Fruit fly (Drosophila melanogaster) whole organism, pupa: Measurements from ENCODE around the gene p130CAS.

Experiments used
- CG10348 ChIP-seq: fragments of 200-800 bp; sonication (Bioruptor generic); IDR thresholded peaks from 2 replicates; pipeline ENCODE4 v1.3.6; 2022; ENCODE audit warnings: missing biosample characterization, missing genetic modification characterization
- CG12605 ChIP-seq: fragments of 200-800 bp; sonication (Bioruptor generic); IDR thresholded peaks from 2 replicates; pipeline ENCODE4 v1.3.6; 2022; ENCODE audit warnings: missing biosample characterization, missing genetic modification characterization
- CG13204 ChIP-seq: fragments of 200-800 bp; sonication (Bioruptor generic); optimal IDR thresholded peaks from 2 replicates; lab custom pipeline; 2018; ENCODE audit warnings: missing biosample characterization, mild to moderate bottlenecking, missing genetic modification characterization, moderate library complexity
- CG14655 ChIP-seq: fragments of 200-800 bp; sonication (Bioruptor generic); optimal IDR thresholded peaks from 3 replicates; lab custom pipeline; 2017; ENCODE audit warnings: mild to moderate bottlenecking, missing biosample characterization, missing genetic modification reagents, missing genetic modification characterization
- CG15710 ChIP-seq: fragments of 200-800 bp; sonication (Bioruptor generic); optimal IDR thresholded peaks from 2 replicates; lab custom pipeline; 2018; ENCODE audit warnings: missing biosample characterization, mild to moderate bottlenecking, missing genetic modification characterization, moderate library complexity
- CG17806 ChIP-seq: fragments of 200-800 bp; sonication (Bioruptor generic); optimal IDR thresholded peaks from 2 replicates; lab custom pipeline; 2018; ENCODE audit warnings: missing biosample characterization, mild to moderate bottlenecking, missing genetic modification characterization, moderate library complexity
- CG32121 ChIP-seq: fragments of 200-800 bp; sonication (Bioruptor generic); IDR thresholded peaks from 2 replicates; pipeline ENCODE4 v1.3.6; 2022; ENCODE audit warnings: missing biosample characterization, missing genetic modification characterization
- CG34367 ChIP-seq: fragments of 200-800 bp; sonication (Bioruptor generic); optimal IDR thresholded peaks from 2 replicates; lab custom pipeline; 2018; ENCODE audit warnings: missing biosample characterization, mild to moderate bottlenecking, missing genetic modification characterization
- CG4496 ChIP-seq: fragments of 200-800 bp; sonication (Bioruptor generic); IDR thresholded peaks from 3 replicates; pipeline ENCODE4 v1.3.6; 2022; ENCODE audit warnings: missing biosample characterization, missing genetic modification characterization
- CG8159 ChIP-seq: fragments of 200-800 bp; sonication (Bioruptor generic); optimal IDR thresholded peaks from 3 replicates; lab custom pipeline; 2018; ENCODE audit warnings: missing biosample characterization, mild to moderate bottlenecking, missing genetic modification characterization, moderate library complexity
- CG8301 ChIP-seq: fragments of 200-800 bp; sonication (Bioruptor generic); optimal IDR thresholded peaks from 2 replicates; lab custom pipeline; 2018; ENCODE audit warnings: missing biosample characterization, mild to moderate bottlenecking, missing genetic modification characterization
- CG9948 ChIP-seq: fragments of 200-800 bp; sonication (Bioruptor generic); optimal IDR thresholded peaks from 2 replicates; lab custom pipeline; 2018; ENCODE audit warnings: missing biosample characterization, mild to moderate bottlenecking, missing genetic modification characterization, moderate library complexity
- D1 ChIP-seq: fragments of 200-800 bp; sonication (Bioruptor generic); optimal IDR thresholded peaks from 2 replicates; lab custom pipeline; 2018; ENCODE audit warnings: missing biosample characterization, mild to moderate bottlenecking, missing genetic modification characterization, moderate library complexity
- EcR ChIP-seq: fragments of 200-800 bp; sonication (Bioruptor generic); optimal IDR thresholded peaks from 3 replicates; lab custom pipeline; 2019; ENCODE audit warnings: missing biosample characterization, missing genetic modification characterization, mild to moderate bottlenecking, moderate library complexity, missing genetic modification reagents
- Ets98B ChIP-seq: fragments of 200-800 bp; sonication (Bioruptor generic); IDR thresholded peaks from 2 replicates; pipeline ENCODE4 v1.3.6; 2022; ENCODE audit warnings: missing biosample characterization, missing genetic modification characterization
- Pif1A ChIP-seq: fragments of 200-800 bp; sonication (Bioruptor generic); optimal IDR thresholded peaks from 3 replicates; lab custom pipeline; 2016; ENCODE audit warnings: missing biosample characterization, missing genetic modification characterization
- Pif1B ChIP-seq: fragments of 200-800 bp; sonication (Bioruptor generic); optimal IDR thresholded peaks from 3 replicates; lab custom pipeline; 2016; ENCODE audit warnings: missing biosample characterization, missing genetic modification characterization
- Snoo ChIP-seq: fragments of 200-800 bp; sonication (Bioruptor generic); optimal IDR thresholded peaks from 3 replicates; lab custom pipeline; 2017; ENCODE audit warnings: missing biosample characterization, mild to moderate bottlenecking, missing genetic modification characterization, inconsistent platforms
- fd96Ca ChIP-seq: fragments of 200-800 bp; sonication (Bioruptor generic); IDR thresholded peaks from 3 replicates; pipeline ENCODE4 v1.3.6; 2022; ENCODE audit warnings: missing biosample characterization, missing genetic modification characterization
- gl ChIP-seq: fragments of 200-800 bp; sonication (Bioruptor generic); optimal IDR thresholded peaks from 2 replicates; lab custom pipeline; 2018; ENCODE audit warnings: missing biosample characterization, mild to moderate bottlenecking, missing genetic modification characterization
- rn ChIP-seq: fragments of 200-800 bp; sonication (Bioruptor generic); IDR thresholded peaks from 2 replicates; pipeline ENCODE4 v1.3.6; 2022; ENCODE audit warnings: missing biosample characterization, missing genetic modification characterization

The p130CAS gene

dm6 chr3L:131998-132693 is 20.5 kb upstream of the p130CAS start:
- TF ChIP-seq EcR (GFP tag; lab: Kevin White, UChicago) (no peak), Snoo (tag; lab: Kevin White, UChicago) (peak; percentile 19), CG13204 (GFP tag; lab: Kevin White, UChicago) (peak; percentile 64), CG17806 (tag; lab: Kevin White, UChicago) (no peak), CG8301 (no peak), Pif1A (peak; percentile 18), CG32121 (peak; percentile 67), CG34367 (tag; lab: Kevin White, UChicago) (no peak), D1 (peak; percentile 63), CG14655 (GFP tag; lab: Kevin White, UChicago) (peak; percentile 29), gl (peak; percentile 49), CG4496 (GFP tag; lab: Robert Waterston, UW) (peak; percentile 77), fd96Ca (peak; percentile 65; the same call in 2 of the 3 replicates), CG15710 (tag; lab: Kevin White, UChicago) (no peak), Ets98B (peak; percentile 66; the same call in 1 of the 2 replicates), CG10348 (GFP tag; lab: Robert Waterston, UW) (no peak), CG8159 (peak; percentile 8), Pif1B (GFP tag; lab: Kevin White, UChicago) (no peak), CG12605 (peak; percentile 78), rn (no peak), CG9948 (tag; lab: Kevin White, UChicago) (no peak)

- peak; percentile 33 for TF ChIP-seq CG32121
- no peak for TF ChIP-seq EcR (GFP tag; lab: Kevin White, UChicago)
These were observed 19.3 kb upstream of the p130CAS start for dm6 chr3L:133383-133782.

- no peak for TF ChIP-seq D1
- TF ChIP-seq CG8301: no peak
- no peak for TF ChIP-seq CG9948 (tag; lab: Kevin White, UChicago)
- TF ChIP-seq rn: no peak
- TF ChIP-seq gl: no peak
- TF ChIP-seq Snoo (tag; lab: Kevin White, UChicago): no peak
- TF ChIP-seq CG13204 (GFP tag; lab: Kevin White, UChicago): no peak
- no peak for TF ChIP-seq CG10348 (GFP tag; lab: Robert Waterston, UW)
These were observed 18.8 kb upstream of the p130CAS start for dm6 chr3L:133806-134325.

DNA sequence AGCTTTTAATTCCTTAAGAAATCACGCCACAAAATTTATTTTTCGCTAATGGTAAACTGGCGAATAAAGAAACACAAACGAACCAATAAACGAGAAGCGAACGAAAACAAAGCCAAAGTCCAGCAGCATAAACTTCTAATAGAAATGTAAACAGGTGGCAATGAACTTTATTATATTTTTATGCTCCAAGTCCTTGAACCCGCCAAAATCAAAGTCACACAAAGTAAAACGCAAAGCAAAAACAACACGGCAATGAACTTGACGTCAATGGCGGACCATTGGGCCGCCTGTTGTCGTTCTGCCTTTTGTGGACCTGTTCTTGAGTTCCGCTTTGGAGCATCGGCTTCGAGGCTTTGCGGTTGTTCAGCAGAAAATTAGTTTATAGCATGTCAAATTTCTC is 17.8 kb upstream of the p130CAS start:
- TF ChIP-seq EcR (GFP tag; lab: Kevin White, UChicago) (peak; percentile 89), CG4496 (GFP tag; lab: Robert Waterston, UW) (no peak), CG34367 (tag; lab: Kevin White, UChicago) (no peak)

DNA sequence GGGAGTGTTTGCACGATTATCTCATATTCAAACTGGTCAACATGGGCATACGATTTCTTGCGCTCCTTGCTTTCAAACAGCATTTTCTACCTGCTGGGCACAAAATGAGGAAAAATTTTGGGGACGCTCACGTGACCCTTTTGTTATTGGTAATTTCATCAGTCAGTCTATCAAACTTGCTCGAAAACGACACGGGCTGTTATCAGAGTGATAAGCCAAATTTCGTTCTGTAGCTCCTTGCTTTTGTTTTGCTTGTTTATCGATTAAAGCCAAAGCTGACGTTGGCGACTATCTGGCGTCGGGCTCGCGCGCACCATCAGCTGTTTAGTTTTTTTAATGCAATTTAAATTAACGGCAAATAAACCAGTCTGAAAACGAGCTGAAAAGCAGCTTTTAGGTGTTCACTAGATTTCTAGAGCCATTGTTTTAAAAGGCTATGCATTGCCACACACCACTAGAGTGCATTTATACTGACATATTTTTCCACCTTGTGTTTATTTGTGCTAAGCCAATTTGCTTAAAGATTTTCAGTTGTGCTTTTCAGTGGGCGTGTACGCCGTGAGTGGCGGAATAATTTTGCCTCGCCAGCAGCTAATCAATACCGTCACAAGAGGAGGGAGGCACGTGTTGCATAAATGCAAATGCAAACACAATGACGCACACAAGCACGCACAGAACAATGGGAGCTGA is 15.9 kb upstream of the p130CAS start:
- TF ChIP-seq CG10348 (GFP tag; lab: Robert Waterston, UW): no peak
- no peak for TF ChIP-seq CG8159
- TF ChIP-seq CG14655 (GFP tag; lab: Kevin White, UChicago): no peak
- no peak for TF ChIP-seq Pif1A
- TF ChIP-seq D1: no peak

DNA sequence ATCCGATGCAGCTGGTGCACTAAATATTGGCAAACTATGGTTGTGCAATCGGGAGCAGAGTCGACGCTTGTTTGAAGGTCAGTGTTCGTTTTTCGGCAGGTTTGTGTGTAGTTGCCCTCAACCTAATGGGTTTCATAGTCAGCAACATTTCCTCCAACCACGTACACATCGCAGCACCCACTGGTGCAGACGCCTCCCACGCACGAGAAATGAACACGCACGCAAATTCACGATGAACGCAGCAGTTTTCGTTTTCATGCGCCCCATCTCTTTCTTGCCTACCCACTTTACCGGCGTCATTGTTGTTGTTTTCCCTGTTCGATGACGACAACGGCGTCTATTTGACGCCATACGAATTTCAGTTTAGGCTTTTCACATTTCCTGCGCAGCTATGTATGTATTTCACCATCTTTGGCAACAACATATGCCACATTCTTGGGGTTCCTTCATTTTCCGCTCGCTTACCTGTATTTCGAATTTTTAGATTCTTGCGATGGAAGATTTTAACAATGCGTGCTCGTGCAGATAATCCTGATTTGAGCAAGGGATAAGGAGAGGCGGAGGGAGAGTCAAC is 15.0 kb upstream of the p130CAS start:
- TF ChIP-seq CG14655 (GFP tag; lab: Kevin White, UChicago) (no peak), CG12605 (no peak), CG15710 (tag; lab: Kevin White, UChicago) (no peak), Pif1B (GFP tag; lab: Kevin White, UChicago) (no peak), gl (no peak), CG8159 (no peak), CG17806 (tag; lab: Kevin White, UChicago) (no peak), rn (no peak), CG32121 (no peak), fd96Ca (no peak), CG13204 (GFP tag; lab: Kevin White, UChicago) (no peak), CG4496 (GFP tag; lab: Robert Waterston, UW) (no peak), Ets98B (no peak), CG9948 (tag; lab: Kevin White, UChicago) (no peak), CG8301 (no peak), Snoo (tag; lab: Kevin White, UChicago) (no peak), Pif1A (no peak), EcR (GFP tag; lab: Kevin White, UChicago) (no peak), CG34367 (tag; lab: Kevin White, UChicago) (no peak)
